Fruit fly (Drosophila melanogaster) whole organism, prepupa: ENCODE results near the gene CG11560.
A peak's percentile ranks its signal among the peaks of the same experiment; 100 is the strongest.

Experiments used
- CG10631 ChIP-seq: fragments of 200-800 bp; sonication (Bioruptor generic); optimal IDR thresholded peaks from 2 replicates; lab custom pipeline; 2016; ENCODE audit warnings: missing biosample characterization, missing genetic modification characterization
- CG10669 ChIP-seq: fragments of 200-800 bp; sonication (Bioruptor generic); optimal IDR thresholded peaks from 3 replicates; lab custom pipeline; 2018; ENCODE audit warnings: missing biosample characterization, mild to moderate bottlenecking, missing genetic modification characterization, moderate library complexity
- CG11762 ChIP-seq: fragments of 200-800 bp; sonication (Bioruptor generic); optimal IDR thresholded peaks from 3 replicates; lab custom pipeline; 2016; ENCODE audit warnings: missing biosample characterization, missing genetic modification characterization; ENCODE audit not compliant: insufficient read depth
- CG15336 ChIP-seq: fragments of 200-800 bp; sonication (Bioruptor generic); IDR thresholded peaks from 2 replicates; pipeline ENCODE4 v1.3.6; 2022; ENCODE audit warnings: missing biosample characterization, missing genetic modification characterization
- CG1621 ChIP-seq: fragments of 200-800 bp; sonication (Bioruptor generic); optimal IDR thresholded peaks from 3 replicates; lab custom pipeline; 2018; ENCODE audit warnings: missing biosample characterization, mild to moderate bottlenecking, missing genetic modification characterization
- CG16779 ChIP-seq: fragments of 200-800 bp; sonication (Bioruptor generic); optimal IDR thresholded peaks from 3 replicates; lab custom pipeline; 2017; ENCODE audit warnings: missing biosample characterization, mild to moderate bottlenecking, missing genetic modification characterization
- CG3032 ChIP-seq: fragments of 200-800 bp; optimal IDR thresholded peaks from 2 replicates; lab custom pipeline; 2019; ENCODE audit warnings: missing biosample characterization, mild to moderate bottlenecking, missing genetic modification characterization, moderate library complexity
- CG31627 ChIP-seq: fragments of 200-800 bp; sonication (Bioruptor generic); optimal IDR thresholded peaks from 3 replicates; lab custom pipeline; 2016; ENCODE audit warnings: missing biosample characterization, missing genetic modification characterization
- CG32006 ChIP-seq: fragments of 200-800 bp; sonication (Bioruptor generic); optimal IDR thresholded peaks from 3 replicates; lab custom pipeline; 2017; ENCODE audit warnings: missing biosample characterization, mild to moderate bottlenecking, missing genetic modification characterization
- CG34406 ChIP-seq: fragments of 200-800 bp; sonication (Bioruptor generic); optimal IDR thresholded peaks from 3 replicates; lab custom pipeline; 2016; ENCODE audit warnings: missing biosample characterization, missing genetic modification characterization
- CG3919 ChIP-seq: fragments of 200-800 bp; sonication (Bioruptor generic); optimal IDR thresholded peaks from 3 replicates; lab custom pipeline; 2016; ENCODE audit warnings: missing biosample characterization, missing genetic modification characterization
- CG4318 ChIP-seq: fragments of 200-800 bp; sonication (Bioruptor generic); optimal IDR thresholded peaks from 3 replicates; lab custom pipeline; 2017; ENCODE audit warnings: missing biosample characterization, mild to moderate bottlenecking, missing genetic modification characterization
- CG6163 ChIP-seq: fragments of 200-800 bp; sonication (Bioruptor generic); IDR thresholded peaks from 3 replicates; pipeline ENCODE4 v1.3.6; 2022; ENCODE audit warnings: missing biosample characterization, missing genetic modification characterization
- CG6276 ChIP-seq: fragments of 200-800 bp; sonication (Bioruptor generic); optimal IDR thresholded peaks from 2 replicates; lab custom pipeline; 2017; ENCODE audit warnings: missing biosample characterization, mild to moderate bottlenecking, missing genetic modification characterization
- CG6854 ChIP-seq: fragments of 200-800 bp; sonication (Bioruptor generic); optimal IDR thresholded peaks from 2 replicates; lab custom pipeline; 2017; ENCODE audit warnings: missing biosample characterization, mild to moderate bottlenecking, missing genetic modification characterization
- CG7368 ChIP-seq: fragments of 200-800 bp; sonication (Bioruptor generic); optimal IDR thresholded peaks from 3 replicates; lab custom pipeline; 2016; ENCODE audit warnings: missing biosample characterization, missing genetic modification characterization
- CG8119 ChIP-seq: fragments of 200-800 bp; sonication (Bioruptor generic); IDR thresholded peaks from 3 replicates; pipeline ENCODE4 v1.3.6; 2022; ENCODE audit warnings: missing biosample characterization, missing genetic modification characterization
- CG8632 ChIP-seq: fragments of 200-800 bp; sonication (Bioruptor generic); optimal IDR thresholded peaks from 3 replicates; lab custom pipeline; 2016; ENCODE audit warnings: missing biosample characterization, missing genetic modification characterization
- CG9139 ChIP-seq: fragments of 200-800 bp; sonication (Bioruptor generic); optimal IDR thresholded peaks from 3 replicates; lab custom pipeline; 2017; ENCODE audit warnings: missing biosample characterization, mild to moderate bottlenecking, missing genetic modification characterization
- Eip78C ChIP-seq: fragments of 200-800 bp; sonication (Bioruptor generic); peaks from one replicate; lab custom pipeline; 2016; ENCODE audit warnings: missing biosample characterization, missing genetic modification characterization
- Ets21C ChIP-seq: fragments of 200-800 bp; sonication (Bioruptor generic); optimal IDR thresholded peaks from 3 replicates; lab custom pipeline; 2016; ENCODE audit warnings: missing biosample characterization, missing genetic modification characterization
- Ets96B ChIP-seq: fragments of 200-800 bp; optimal IDR thresholded peaks from 2 replicates; lab custom pipeline; 2019; ENCODE audit warnings: missing biosample characterization, mild to moderate bottlenecking, missing genetic modification characterization, moderate library complexity
- Hr38 ChIP-seq: sonication (Bioruptor generic); optimal IDR thresholded peaks from 2 replicates; lab custom pipeline; 2016; ENCODE audit warnings: missing biosample characterization, missing genetic modification characterization
- Met ChIP-seq: fragments of 200-800 bp; sonication (Bioruptor generic); optimal IDR thresholded peaks from 3 replicates; lab custom pipeline; 2016; ENCODE audit warnings: missing biosample characterization, missing genetic modification characterization
- OdsH ChIP-seq: fragments of 200-800 bp; sonication (Bioruptor generic); optimal IDR thresholded peaks from 3 replicates; lab custom pipeline; 2016; ENCODE audit warnings: missing biosample characterization, missing genetic modification characterization
- Smox ChIP-seq: fragments of 200-800 bp; sonication (Bioruptor generic); optimal IDR thresholded peaks from 3 replicates; lab custom pipeline; 2016; ENCODE audit warnings: missing biosample characterization, missing genetic modification characterization
- Sox102F ChIP-seq: fragments of 200-800 bp; sonication (Bioruptor generic); optimal IDR thresholded peaks from 2 replicates; lab custom pipeline; 2016; ENCODE audit warnings: missing biosample characterization, mild to moderate bottlenecking, missing genetic modification characterization
- achi ChIP-seq: fragments of 200-800 bp; sonication (Bioruptor generic); optimal IDR thresholded peaks from 3 replicates; lab custom pipeline; 2016; ENCODE audit warnings: missing biosample characterization, missing genetic modification characterization
- acj6 ChIP-seq: fragments of 200-800 bp; sonication (Bioruptor generic); optimal IDR thresholded peaks from 3 replicates; lab custom pipeline; 2016; ENCODE audit warnings: missing biosample characterization, missing genetic modification characterization
- dac ChIP-seq: fragments of 200-800 bp; sonication (Bioruptor generic); optimal IDR thresholded peaks from 2 replicates; lab custom pipeline; 2017; ENCODE audit warnings: missing biosample characterization, mild to moderate bottlenecking, missing genetic modification characterization
- dsx ChIP-seq: fragments of 200-800 bp; optimal IDR thresholded peaks from 3 replicates; lab custom pipeline; 2019; ENCODE audit warnings: missing biosample characterization, mild to moderate bottlenecking, missing genetic modification characterization, moderate library complexity; ENCODE audit not compliant: poor library complexity, severe bottlenecking
- eg ChIP-seq: fragments of 200-800 bp; sonication (Bioruptor generic); IDR thresholded peaks from 3 replicates; pipeline ENCODE4 v1.3.6; 2022; ENCODE audit warnings: missing biosample characterization, missing genetic modification characterization
- esn ChIP-seq: fragments of 200-800 bp; sonication (Bioruptor generic); optimal IDR thresholded peaks from 2 replicates; lab custom pipeline; 2016; ENCODE audit warnings: missing biosample characterization, mild to moderate bottlenecking, missing genetic modification characterization, moderate library complexity
- fd59A ChIP-seq: fragments of 200-800 bp; sonication (Bioruptor generic); optimal IDR thresholded peaks from 2 replicates; lab custom pipeline; 2017; ENCODE audit warnings: missing biosample characterization, mild to moderate bottlenecking, missing genetic modification characterization, missing genetic modification reagents
- lz ChIP-seq: fragments of 200-800 bp; sonication (Bioruptor generic); optimal IDR thresholded peaks from 3 replicates; lab custom pipeline; 2016; ENCODE audit warnings: missing biosample characterization, missing genetic modification characterization
- net ChIP-seq: fragments of 200-800 bp; sonication (Bioruptor generic); optimal IDR thresholded peaks from 3 replicates; lab custom pipeline; 2016; ENCODE audit warnings: missing biosample characterization, missing genetic modification characterization
- pdm3 ChIP-seq: fragments of 200-800 bp; sonication (Bioruptor generic); optimal IDR thresholded peaks from 3 replicates; lab custom pipeline; 2016; ENCODE audit warnings: missing biosample characterization, missing genetic modification characterization
- salr ChIP-seq, 2 experiments: fragments of 200-800 bp; sonication (Bioruptor generic); optimal IDR thresholded peaks; 3 replicates each; lab custom pipeline; 2016 to 2018; ENCODE audit warnings: missing biosample characterization in 2 of 2, missing genetic modification characterization in 2 of 2, mild to moderate bottlenecking in 1 of 2
- spab ChIP-seq: fragments of 200-800 bp; sonication (Bioruptor generic); optimal IDR thresholded peaks from 2 replicates; lab custom pipeline; 2017; ENCODE audit warnings: missing biosample characterization, mild to moderate bottlenecking, missing genetic modification characterization, missing genetic modification reagents
- ss ChIP-seq, 2 experiments: fragments of 200-800 bp; sonication (Bioruptor generic); optimal IDR thresholded peaks; 2 replicates in 1 of 2; 3 replicates in 1 of 2; lab custom pipeline; 2017 to 2018; ENCODE audit warnings: mild to moderate bottlenecking in 2 of 2, missing biosample characterization in 2 of 2, missing genetic modification characterization in 2 of 2, moderate library complexity in 1 of 2
- svp ChIP-seq: fragments of 200-800 bp; sonication (Bioruptor generic); peaks from one replicate; lab custom pipeline; 2016; ENCODE audit warnings: missing biosample characterization, missing genetic modification characterization
- topi ChIP-seq: fragments of 200-800 bp; sonication (Bioruptor generic); optimal IDR thresholded peaks from 3 replicates; lab custom pipeline; 2016; ENCODE audit warnings: missing biosample characterization, missing genetic modification characterization

CG11560 gene

dm6 chr3L:12111081-12111958 is 8.5 kb upstream of the CG11560 start (continued):
- TF ChIP-seq CG6163 (GFP tag; lab: Robert Waterston, UW) = peak; percentile 63
- TF ChIP-seq net (GFP tag; lab: Kevin White, UChicago) = peak; percentile 79
- peak; percentile 82 for TF ChIP-seq Ets96B (tag; lab: Kevin White, UChicago)
- peak; percentile 54 for TF ChIP-seq CG4318 (GFP tag; lab: Kevin White, UChicago)
- peak; percentile 59 for TF ChIP-seq CG11762
- peak; percentile 78 for TF ChIP-seq CG3919
- TF ChIP-seq Smox = peak; percentile 78
- TF ChIP-seq esn (GFP tag; lab: Kevin White, UChicago) = peak; percentile 84
- TF ChIP-seq acj6 = peak; percentile 83
- TF ChIP-seq achi (GFP tag; lab: Kevin White, UChicago) = peak; percentile 80

DNA sequence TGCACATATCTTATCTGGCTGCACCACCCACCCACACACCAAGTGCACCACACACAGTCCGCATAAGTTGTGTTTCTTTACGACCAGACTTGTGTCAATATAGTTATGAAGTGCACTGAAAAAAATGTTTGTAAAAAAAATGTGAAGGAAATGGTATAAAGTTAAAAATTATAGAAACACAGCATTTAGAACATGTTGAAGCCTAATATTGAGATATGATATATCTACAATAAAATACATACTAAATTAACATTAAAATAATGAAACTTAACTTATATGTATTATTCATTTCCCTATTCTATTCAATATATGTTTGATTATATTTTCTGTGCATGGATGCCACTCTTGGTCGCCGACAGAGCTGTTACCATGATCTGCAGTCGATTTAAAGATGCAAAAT is 6.9 kb upstream of the CG11560 start:
- TF ChIP-seq salr (GFP tag; optimal IDR thresholded peaks at IDR 0.05; lab: Kevin White, UChicago) = peak in 1 of 2 experiments; percentile 45
- TF ChIP-seq ss (GFP tag; optimal IDR thresholded peaks at IDR 0.05; lab: Kevin White, UChicago) = peak in 1 of 2 experiments; percentile 16
- no peak for TF ChIP-seq Ets21C
- TF ChIP-seq CG3032 = peak; percentile 20
- TF ChIP-seq achi (GFP tag; lab: Kevin White, UChicago) = peak; percentile 33
- TF ChIP-seq CG10669 (GFP tag; lab: Kevin White, UChicago) = peak; percentile 36
- TF ChIP-seq CG32006 = peak; percentile 42
- TF ChIP-seq eg = 0 out of 3 replicates have a peak, but pooled peaks have one; percentile 22
- TF ChIP-seq CG8119 (GFP tag; lab: Robert Waterston, UW) = peak; percentile 44; the same call in 1 of the 3 replicates
- peak; percentile 8 for TF ChIP-seq CG8632
- TF ChIP-seq CG1621 = no peak
- peak; percentile 75 for TF ChIP-seq Eip78C (GFP tag; lab: Kevin White, UChicago)
- peak; percentile 12 for TF ChIP-seq CG10631 (GFP tag; lab: Kevin White, UChicago)
- TF ChIP-seq CG34406 = peak; percentile 5
- TF ChIP-seq CG6854 = no peak
- no peak for TF ChIP-seq CG16779 (tag; lab: Kevin White, UChicago)
- TF ChIP-seq CG7368 = no peak
- TF ChIP-seq CG6163 (GFP tag; lab: Robert Waterston, UW) = 0 out of 3 replicates have a peak, but pooled peaks have one; percentile 26
- TF ChIP-seq CG4318 (GFP tag; lab: Kevin White, UChicago) = no peak
- no peak for TF ChIP-seq Met
- TF ChIP-seq CG3919 = peak; percentile 13
- TF ChIP-seq topi = peak; percentile 4
- TF ChIP-seq spab (GFP tag; lab: Kevin White, UChicago) = peak; percentile 22
- TF ChIP-seq svp (GFP tag; lab: Kevin White, UChicago) = peak; percentile 73
- no peak for TF ChIP-seq dac (GFP tag; lab: Kevin White, UChicago)
- peak; percentile 7 for TF ChIP-seq fd59A (GFP tag; lab: Kevin White, UChicago)
- no peak for TF ChIP-seq OdsH (GFP tag; lab: Kevin White, UChicago)
- TF ChIP-seq acj6 = peak; percentile 2
- TF ChIP-seq CG15336 = peak; percentile 48
- peak; percentile 57 for TF ChIP-seq Ets96B (tag; lab: Kevin White, UChicago)
- no peak for TF ChIP-seq CG31627 (GFP tag; lab: Kevin White, UChicago)
- peak; percentile 16 for TF ChIP-seq CG6276 (GFP tag; lab: Kevin White, UChicago)
- TF ChIP-seq dsx (GFP tag; lab: Kevin White, UChicago) = peak; percentile 50

- TF ChIP-seq CG10631 (GFP tag; lab: Kevin White, UChicago) (no peak), Hr38 (no peak), CG3032 (peak; percentile 45), Ets96B (tag; lab: Kevin White, UChicago) (peak; percentile 59), CG8632 (no peak), Eip78C (GFP tag; lab: Kevin White, UChicago) (peak; percentile 75), CG4318 (GFP tag; lab: Kevin White, UChicago) (no peak), Sox102F (GFP tag; lab: Kevin White, UChicago) (no peak), CG9139 (GFP tag; lab: Kevin White, UChicago) (no peak), CG6163 (GFP tag; lab: Robert Waterston, UW) (0 out of 3 replicates have a peak, but pooled peaks have one; percentile 40), dac (GFP tag; lab: Kevin White, UChicago) (no peak), lz (GFP tag; lab: Kevin White, UChicago) (no peak), pdm3 (GFP tag; lab: Kevin White, UChicago) (peak; percentile 13), CG6854 (peak; percentile 3)
These were observed 6.2 kb upstream of the CG11560 start for dm6 chr3L:12113589-12113988.
